Fruit fly (Drosophila melanogaster) whole organism, embryonic: Measurements from ENCODE around the gene AstC.

Source experiments
- CG10209 ChIP-seq: fragments of 200-800 bp; sonication (Bioruptor generic); optimal IDR thresholded peaks from 3 replicates; lab custom pipeline; 2017; ENCODE audit warnings: missing biosample characterization, mild to moderate bottlenecking, missing genetic modification characterization, missing genetic modification reagents
- CG11398 ChIP-seq: fragments of 200-800 bp; sonication (Bioruptor generic); optimal IDR thresholded peaks from 2 replicates; lab custom pipeline; 2016; ENCODE audit warnings: missing biosample characterization, missing genetic modification characterization
- CG12769 ChIP-seq: fragments of 200-800 bp; sonication (Bioruptor generic); optimal IDR thresholded peaks from 2 replicates; lab custom pipeline; 2019; ENCODE audit warnings: missing biosample characterization, mild to moderate bottlenecking, missing genetic modification characterization, moderate library complexity
- CG15696 ChIP-seq: fragments of 200-800 bp; sonication (Bioruptor generic); optimal IDR thresholded peaks from 2 replicates; lab custom pipeline; 2019; ENCODE audit warnings: missing biosample characterization, mild to moderate bottlenecking, missing genetic modification characterization, moderate library complexity
- CG17186 ChIP-seq: fragments of 200-800 bp; sonication (Bioruptor generic); optimal IDR thresholded peaks from 3 replicates; lab custom pipeline; 2017; ENCODE audit warnings: missing biosample characterization, missing genetic modification reagents, missing genetic modification characterization
- CG2120 ChIP-seq: fragments of 200-800 bp; sonication (Bioruptor generic); optimal IDR thresholded peaks from 3 replicates; lab custom pipeline; 2016; ENCODE audit warnings: missing biosample characterization, missing genetic modification characterization
- CG30431 ChIP-seq: fragments of 200-800 bp; sonication (Bioruptor generic); optimal IDR thresholded peaks from 2 replicates; lab custom pipeline; 2017; ENCODE audit warnings: missing biosample characterization, missing genetic modification characterization
- CG3065 ChIP-seq: fragments of 200-800 bp; sonication (Bioruptor generic); optimal IDR thresholded peaks from 2 replicates; lab custom pipeline; 2016; ENCODE audit warnings: missing biosample characterization, missing genetic modification characterization
- CG3163 ChIP-seq: fragments of 200-800 bp; sonication (Bioruptor generic); optimal IDR thresholded peaks from 3 replicates; lab custom pipeline; 2016; ENCODE audit warnings: missing biosample characterization, missing genetic modification characterization
- CG3281 ChIP-seq: fragments of 200-800 bp; sonication (Bioruptor generic); optimal IDR thresholded peaks from 3 replicates; lab custom pipeline; 2017; ENCODE audit warnings: missing biosample characterization, mild to moderate bottlenecking, missing genetic modification characterization
- CG3407 ChIP-seq: fragments of 200-800 bp; sonication (Bioruptor generic); optimal IDR thresholded peaks from 2 replicates; lab custom pipeline; 2018; ENCODE audit warnings: missing biosample characterization, mild to moderate bottlenecking, missing genetic modification characterization
- CG3838 ChIP-seq: fragments of 200-800 bp; sonication (Bioruptor generic); optimal IDR thresholded peaks from 3 replicates; lab custom pipeline; 2016; ENCODE audit warnings: missing biosample characterization, missing genetic modification characterization
- CG42726 ChIP-seq: fragments of 200-800 bp; sonication (Bioruptor generic); IDR thresholded peaks from 2 replicates; pipeline ENCODE4 v1.3.6; 2022; ENCODE audit warnings: missing biosample characterization, missing genetic modification characterization; ENCODE audit not compliant: partially characterized antibody
- CG4820 ChIP-seq: fragments of 200-800 bp; sonication (Bioruptor generic); optimal IDR thresholded peaks from 3 replicates; lab custom pipeline; 2016; ENCODE audit warnings: missing biosample characterization, missing genetic modification characterization
- CG7556 ChIP-seq: fragments of 200-800 bp; sonication (Bioruptor generic); optimal IDR thresholded peaks from 2 replicates; lab custom pipeline; 2017; ENCODE audit warnings: missing biosample characterization, mild to moderate bottlenecking, missing genetic modification characterization
- CG8290 ChIP-seq, 3 experiments: fragments of 200-800 bp; sonication (Bioruptor generic); optimal IDR thresholded peaks; 2 replicates each; lab custom pipeline; 2016 to 2019; ENCODE audit warnings: missing biosample characterization in 3 of 3, missing genetic modification characterization in 3 of 3, mild to moderate bottlenecking in 2 of 3, moderate library complexity in 1 of 3
- CG9932 ChIP-seq: fragments of 200-800 bp; sonication (Bioruptor generic); IDR thresholded peaks from 2 replicates; pipeline ENCODE4 v1.3.6; 2022; ENCODE audit warnings: missing biosample characterization, missing genetic modification characterization
- CHES-1-like ChIP-seq: fragments of 200-800 bp; sonication (Bioruptor generic); optimal IDR thresholded peaks from 2 replicates; lab custom pipeline; 2016; ENCODE audit warnings: missing biosample characterization, missing genetic modification characterization
- CkIIα-i1 ChIP-seq: fragments of 200-800 bp; sonication (Bioruptor generic); IDR thresholded peaks from 2 replicates; pipeline ENCODE4 v1.3.6; 2022; ENCODE audit warnings: missing biosample characterization, missing genetic modification characterization
- H2.0 ChIP-seq: fragments of 200-800 bp; sonication (Bioruptor generic); IDR thresholded peaks from 2 replicates; pipeline ENCODE4 v1.3.6; 2022; ENCODE audit warnings: missing biosample characterization, missing genetic modification characterization
- HLHmδ ChIP-seq: fragments of 200-800 bp; sonication (Bioruptor generic); optimal IDR thresholded peaks from 2 replicates; lab custom pipeline; 2018; ENCODE audit warnings: missing biosample characterization, mild to moderate bottlenecking, missing genetic modification characterization, moderate library complexity
- Hr78 ChIP-seq, 2 experiments: fragments of 200-800 bp in 1 of 2; fragments of >200 bp in 1 of 2; sonication (Bioruptor generic) in 1 of 2; optimal IDR thresholded peaks; 2 replicates each; lab custom pipeline; 2017 to 2019; ENCODE audit warnings: missing biosample characterization in 2 of 2, missing genetic modification characterization in 2 of 2, mild to moderate bottlenecking in 1 of 2, moderate library complexity in 1 of 2
- NC2β ChIP-seq: fragments of 200-800 bp; sonication (Bioruptor generic); optimal IDR thresholded peaks from 2 replicates; lab custom pipeline; 2016; ENCODE audit warnings: missing biosample characterization, missing genetic modification characterization
- Ptx1 ChIP-seq: fragments of 200-800 bp; sonication (Bioruptor generic); IDR thresholded peaks from 2 replicates; pipeline ENCODE4 v1.3.6; 2022; ENCODE audit warnings: missing biosample characterization, missing genetic modification characterization
- Scr ChIP-seq: fragments of 200-800 bp; sonication (Bioruptor generic); IDR thresholded peaks from 2 replicates; pipeline ENCODE4 v1.3.6; 2022; ENCODE audit warnings: missing biosample characterization, missing genetic modification characterization; ENCODE audit not compliant: partially characterized antibody
- Sry-β ChIP-seq: fragments of 200-800 bp; sonication (Bioruptor generic); optimal IDR thresholded peaks from 2 replicates; lab custom pipeline; 2018; ENCODE audit warnings: missing biosample characterization, mild to moderate bottlenecking, missing genetic modification characterization, moderate library complexity
- Ssrp ChIP-seq: fragments of 200-800 bp; sonication (Bioruptor generic); optimal IDR thresholded peaks from 2 replicates; lab custom pipeline; 2018; ENCODE audit warnings: missing biosample characterization, mild to moderate bottlenecking, missing genetic modification characterization, moderate library complexity
- ap ChIP-seq: fragments of 200-800 bp; sonication (Bioruptor generic); IDR thresholded peaks from 2 replicates; pipeline ENCODE4 v1.3.6; 2022; ENCODE audit warnings: missing biosample characterization, missing genetic modification characterization
- cas ChIP-seq: fragments of 200-800 bp; sonication (Bioruptor generic); IDR thresholded peaks from 2 replicates; pipeline ENCODE4 v1.3.6; 2022; ENCODE audit warnings: missing biosample characterization, missing genetic modification characterization
- chif ChIP-seq, 2 experiments: fragments of 200-800 bp; sonication (Bioruptor generic); optimal IDR thresholded peaks; 3 replicates each; lab custom pipeline; 2016; ENCODE audit warnings: missing biosample characterization in 2 of 2, missing genetic modification characterization in 2 of 2
- crol ChIP-seq: fragments of 200-800 bp; sonication (Bioruptor generic); IDR thresholded peaks from 2 replicates; pipeline ENCODE4 v1.3.6; 2022; ENCODE audit warnings: missing biosample characterization, missing genetic modification characterization
- da ChIP-seq: fragments of 200-800 bp; sonication (Bioruptor generic); optimal IDR thresholded peaks from 2 replicates; lab custom pipeline; 2016; ENCODE audit warnings: missing biosample characterization, missing genetic modification characterization
- dan ChIP-seq: fragments of 200-800 bp; sonication (Bioruptor generic); IDR thresholded peaks from 2 replicates; pipeline ENCODE4 v1.3.6; 2022; ENCODE audit warnings: missing biosample characterization, missing genetic modification characterization
- fd102C ChIP-seq: fragments of 200-800 bp; sonication (Bioruptor generic); optimal IDR thresholded peaks from 2 replicates; lab custom pipeline; 2018; ENCODE audit warnings: missing biosample characterization, mild to moderate bottlenecking, missing genetic modification characterization, moderate library complexity
- gro ChIP-seq: fragments of 200-800 bp; sonication (Bioruptor generic); optimal IDR thresholded peaks from 2 replicates; lab custom pipeline; 2016; ENCODE audit warnings: missing biosample characterization, missing genetic modification characterization
- gt ChIP-seq: fragments of 200-800 bp; sonication (Bioruptor generic); IDR thresholded peaks from 2 replicates; pipeline ENCODE4 v1.3.6; 2022; ENCODE audit warnings: missing biosample characterization, missing genetic modification characterization
- ind ChIP-seq: fragments of 200-800 bp; sonication (Bioruptor generic); optimal IDR thresholded peaks from 3 replicates; lab custom pipeline; 2016; ENCODE audit warnings: missing biosample characterization, missing genetic modification characterization
- kah ChIP-seq: fragments of 200-800 bp; sonication (Bioruptor generic); optimal IDR thresholded peaks from 2 replicates; lab custom pipeline; 2018; ENCODE audit warnings: missing biosample characterization, mild to moderate bottlenecking, missing genetic modification characterization
- kni ChIP-seq: fragments of 200-800 bp; sonication (Bioruptor generic); optimal IDR thresholded peaks from 3 replicates; lab custom pipeline; 2017; ENCODE audit warnings: mild to moderate bottlenecking, missing biosample characterization, missing genetic modification reagents, missing genetic modification characterization
- repo ChIP-seq: fragments of 200-800 bp; sonication (Bioruptor generic); optimal IDR thresholded peaks from 2 replicates; lab custom pipeline; 2016; ENCODE audit warnings: missing biosample characterization, missing genetic modification characterization
- row ChIP-seq: fragments of 200-800 bp; sonication (Bioruptor generic); IDR thresholded peaks from 3 replicates; pipeline ENCODE4 v1.3.6; 2022; ENCODE audit warnings: missing biosample characterization, missing genetic modification characterization
- sd ChIP-seq: fragments of 200-800 bp; sonication (Bioruptor generic); optimal IDR thresholded peaks from 3 replicates; lab custom pipeline; 2018; ENCODE audit warnings: missing biosample characterization, mild to moderate bottlenecking, missing genetic modification characterization, moderate library complexity
- slbo ChIP-seq: fragments of 200-800 bp; sonication (Bioruptor generic); IDR thresholded peaks from 2 replicates; pipeline ENCODE4 v1.3.6; 2022; ENCODE audit warnings: missing biosample characterization, missing genetic modification characterization
- slou ChIP-seq: fragments of 200-800 bp; sonication (Bioruptor generic); optimal IDR thresholded peaks from 3 replicates; lab custom pipeline; 2016; ENCODE audit warnings: missing biosample characterization, missing genetic modification characterization
- sob ChIP-seq: fragments of 200-800 bp; sonication (Bioruptor generic); IDR thresholded peaks from 2 replicates; pipeline ENCODE4 v1.3.6; 2022; ENCODE audit warnings: missing biosample characterization, missing genetic modification characterization
- trem ChIP-seq: fragments of 200-800 bp; optimal IDR thresholded peaks from 3 replicates; lab custom pipeline; 2019; ENCODE audit warnings: missing biosample characterization, mild to moderate bottlenecking, missing genetic modification characterization, moderate library complexity
- z ChIP-seq: fragments of 200-800 bp; sonication (Bioruptor generic); IDR thresholded peaks from 3 replicates; pipeline ENCODE4 v1.3.6; 2022; ENCODE audit warnings: missing biosample characterization, missing genetic modification characterization
- zen ChIP-seq: fragments of 200-800 bp; sonication (Bioruptor generic); optimal IDR thresholded peaks from 3 replicates; lab custom pipeline; 2018; ENCODE audit warnings: missing biosample characterization, mild to moderate bottlenecking, missing genetic modification characterization, moderate library complexity

Gene AstC

dm6 chr2L:11045467-11045914 is 35.7 kb downstream of the AstC start:
- TF ChIP-seq Scr (GFP tag; lab: Robert Waterston, UW) (no peak), kni (GFP tag; lab: Kevin White, UChicago) (peak; percentile 26), CG3281 (no peak), ind (no peak), CG7556 (GFP tag; lab: Kevin White, UChicago) (no peak), CG11398 (GFP tag; lab: Kevin White, UChicago) (no peak), CG3407 (GFP tag; lab: Kevin White, UChicago) (no peak), da (GFP tag; lab: Kevin White, UChicago) (no peak), gt (GFP tag; lab: Robert Waterston, UW) (no peak), Sry-β (no peak), CG8290 (GFP tag; optimal IDR thresholded peaks at IDR 0.05; lab: Kevin White, UChicago) (no peak), CG8290 (tag; optimal IDR thresholded peaks at IDR 0.05; lab: Kevin White, UChicago) (no peak), slbo (GFP tag; lab: Robert Waterston, UW) (no peak), sd (tag; lab: Kevin White, UChicago) (peak; percentile 38), Ssrp (tag; lab: Kevin White, UChicago) (no peak), gro (GFP tag; lab: Kevin White, UChicago) (no peak), CG12769 (peak; percentile 11), sob (GFP tag; lab: Robert Waterston, UW) (no peak), cas (GFP tag; lab: Robert Waterston, UW) (no peak), crol (GFP tag; lab: Robert Waterston, UW) (peak; percentile 79), NC2β (GFP tag; lab: Kevin White, UChicago) (no peak), fd102C (no peak), CG3065 (GFP tag; lab: Kevin White, UChicago) (no peak), Hr78 (GFP tag; optimal IDR thresholded peaks at IDR 0.05; lab: Kevin White, UChicago) (peak in 1 of 2 experiments; percentile 96), ap (GFP tag; lab: Robert Waterston, UW) (no peak), CG17186 (no peak), HLHmδ (GFP tag; lab: Kevin White, UChicago) (peak; percentile 6), CG3163 (GFP tag; lab: Kevin White, UChicago) (peak; percentile 35), H2.0 (GFP tag; lab: Robert Waterston, UW) (no peak)

dm6 chr2L:11044678-11045466 is 36.3 kb downstream of the AstC start:
- peak; percentile 36; the same call in 1 of the 2 replicates for TF ChIP-seq Ptx1 (GFP tag; lab: Robert Waterston, UW)
- TF ChIP-seq zen, result no peak
- no peak for TF ChIP-seq trem (tag; lab: Kevin White, UChicago)
- no peak for TF ChIP-seq CG30431
- no peak for TF ChIP-seq CG4820
- TF ChIP-seq CG15696 (tag; lab: Kevin White, UChicago), result peak; percentile 58
- TF ChIP-seq CkIIα-i1 (GFP tag; lab: Robert Waterston, UW), result no peak
- TF ChIP-seq row, result peak; percentile 51
- TF ChIP-seq CG3838 (GFP tag; lab: Kevin White, UChicago), result no peak
- TF ChIP-seq slou (GFP tag; lab: Kevin White, UChicago), result no peak
- 0 out of 2 replicates have a peak, but pooled peaks have one; percentile 5 for TF ChIP-seq CG9932 (GFP tag; lab: Robert Waterston, UW)
- TF ChIP-seq repo (GFP tag; lab: Kevin White, UChicago), result no peak
- no peak for TF ChIP-seq CHES-1-like (GFP tag; lab: Kevin White, UChicago)
- no peak for TF ChIP-seq CG42726
- TF ChIP-seq dan (GFP tag; lab: Robert Waterston, UW), result no peak
- TF ChIP-seq chif (GFP tag; optimal IDR thresholded peaks at IDR 0.05; lab: Kevin White, UChicago), result no peak
- peak; percentile 59 for TF ChIP-seq CG3407 (GFP tag; lab: Kevin White, UChicago)
- peak; percentile 14 for TF ChIP-seq kah (GFP tag; lab: Kevin White, UChicago)
- TF ChIP-seq z (GFP tag; lab: Robert Waterston, UW), result no peak
- TF ChIP-seq Sry-β, result no peak
- TF ChIP-seq sob (GFP tag; lab: Robert Waterston, UW), result peak; percentile 26; the same call in 1 of the 2 replicates
- peak; percentile 78 for TF ChIP-seq CG2120
- TF ChIP-seq CG10209 (GFP tag; lab: Kevin White, UChicago), result peak; percentile 33
